Fruit fly (Drosophila melanogaster) S2 (cell line): ENCODE data around the gene RpL24.

ENCODE experiments used
- CG8478 ChIP-seq: fragments of >200 bp; optimal IDR thresholded peaks from 2 replicates; lab custom pipeline; 2018
- CTCF ChIP-seq, 2 experiments: fragments of >200 bp; optimal IDR thresholded peaks; 2 replicates each; lab custom pipeline; 2018

- TF ChIP-seq CTCF (optimal IDR thresholded peaks at IDR 0.05; lab: Kevin White, UChicago) (no peak), CG8478 (lab: Kevin White, UChicago) (no peak)
Observed at dm6 chr2L:13347473-13347872, 47.5 kb downstream of the RpL24 start, which contains the start of gene CG16826.
